Worm (Caenorhabditis elegans) whole organism, L4 larva: ENCODE measurements around the gene srx-97.

Experiments used
- F26F4.8 ChIP-seq: fragments of 200-800 bp; sonication (Bioruptor generic); conservative IDR thresholded peaks from 2 replicates; pipeline ENCODE4 v1.3.6; 2022; ENCODE audit warnings: missing genetic modification characterization, missing compliant biosample characterization
- F44E2.7 ChIP-seq: fragments of 200-800 bp; sonication (Bioruptor generic); IDR thresholded peaks from 2 replicates; pipeline ENCODE4 v2.1.2; 2022; ENCODE audit warnings: missing genetic modification characterization, missing compliant biosample characterization
- F49E8.2 ChIP-seq: sonication (generic microtip); optimal IDR thresholded peaks from 2 replicates; lab custom pipeline; 2016; ENCODE audit warnings: missing compliant biosample characterization, mild to moderate bottlenecking, missing genetic modification characterization, borderline replicate concordance
- T26A8.4 ChIP-seq: fragments of 200-800 bp; sonication (Bioruptor generic); IDR thresholded peaks from 2 replicates; pipeline ENCODE4 v1.3.6; 2022; ENCODE audit warnings: missing genetic modification characterization, missing compliant biosample characterization
- Y105C5A.15 ChIP-seq: fragments of 200-800 bp; sonication (Bioruptor generic); IDR thresholded peaks from 2 replicates; pipeline ENCODE4 v1.3.6; 2022; ENCODE audit warnings: missing genetic modification characterization, missing compliant biosample characterization
- Y5F2A.4 ChIP-seq: fragments of 200-800 bp; sonication (Bioruptor generic); optimal IDR thresholded peaks from 2 replicates; lab custom pipeline; 2018; ENCODE audit warnings: mild to moderate bottlenecking, missing genetic modification characterization, missing compliant biosample characterization
- aly-2 ChIP-seq: sonication (generic microtip); optimal IDR thresholded peaks from 2 replicates; lab custom pipeline; 2018; ENCODE audit warnings: missing biosample characterization, missing genetic modification characterization
- ama-1 ChIP-seq: fragments of 150-350 bp; optimal IDR thresholded peaks from 2 replicates; lab custom pipeline; 2014; ENCODE audit warnings: inconsistent platforms, mixed read lengths
- arid-1 ChIP-seq: fragments of 200-800 bp; sonication (Bioruptor generic); conservative IDR thresholded peaks from 2 replicates; pipeline ENCODE4 v1.3.6; 2022; ENCODE audit warnings: missing genetic modification reagents, missing genetic modification characterization, missing compliant biosample characterization
- ceh-28 ChIP-seq: fragments of 150-350 bp; optimal IDR thresholded peaks from 2 replicates; lab custom pipeline; 2014; ENCODE audit warnings: missing biosample characterization, missing genetic modification reagents, missing genetic modification characterization
- cey-2 ChIP-seq: sonication (generic microtip); optimal IDR thresholded peaks from 3 replicates; lab custom pipeline; 2017; ENCODE audit warnings: missing genetic modification characterization, mild to moderate bottlenecking, missing compliant biosample characterization, antibody characterized with exemption, borderline replicate concordance; ENCODE audit not compliant: insufficient read depth
- dmd-6 ChIP-seq: fragments of 200-800 bp; sonication (Bioruptor generic); IDR thresholded peaks from 2 replicates; pipeline ENCODE4 v1.3.6; 2022; ENCODE audit warnings: missing genetic modification reagents, missing genetic modification characterization, missing compliant biosample characterization
- dmd-8 ChIP-seq: fragments of 200-800 bp; sonication (Bioruptor generic); IDR thresholded peaks from 2 replicates; pipeline ENCODE4 v1.3.6; 2022; ENCODE audit warnings: missing genetic modification characterization, missing compliant biosample characterization
- dmd-9 ChIP-seq: fragments of 200-800 bp; sonication (Bioruptor generic); IDR thresholded peaks from 2 replicates; pipeline ENCODE4 v1.3.6; 2022; ENCODE audit warnings: missing genetic modification reagents, missing genetic modification characterization, missing compliant biosample characterization
- hif-1 ChIP-seq, 2 experiments: sonication (generic microtip); optimal IDR thresholded peaks; 2 replicates each; lab custom pipeline; 2016 to 2017; ENCODE audit warnings: missing compliant biosample characterization in 2 of 2, missing genetic modification characterization in 2 of 2, missing genetic modification reagents in 2 of 2, missing genotype in 2 of 2, mild to moderate bottlenecking in 1 of 2
- hlh-30 ChIP-seq: sonication (generic microtip); optimal IDR thresholded peaks from 2 replicates; lab custom pipeline; 2017; ENCODE audit warnings: antibody characterized with exemption, mild to moderate bottlenecking, missing genetic modification characterization, missing compliant biosample characterization; ENCODE audit not compliant: insufficient read depth
- lim-7 ChIP-seq: fragments of 200-800 bp; sonication (Bioruptor generic); IDR thresholded peaks from 2 replicates; pipeline ENCODE4 v1.3.6; 2022; ENCODE audit warnings: missing genetic modification characterization, missing compliant biosample characterization
- lin-1 ChIP-seq: fragments of 200-800 bp; sonication (Bioruptor generic); IDR thresholded peaks from 2 replicates; pipeline ENCODE4 v1.3.6; 2022; ENCODE audit warnings: missing genetic modification reagents, missing genetic modification characterization, missing compliant biosample characterization
- lin-29 ChIP-seq: fragments of 200-800 bp; sonication (Bioruptor generic); IDR thresholded peaks from 2 replicates; pipeline ENCODE4 v1.3.6; 2022; ENCODE audit warnings: missing genetic modification reagents, missing genetic modification characterization, missing compliant biosample characterization
- madf-9 ChIP-seq: fragments of 200-800 bp; sonication (Bioruptor generic); conservative IDR thresholded peaks from 2 replicates; pipeline ENCODE4 v1.3.6; 2022; ENCODE audit warnings: missing genetic modification reagents, missing genetic modification characterization, missing compliant biosample characterization
- mdt-29 ChIP-seq: fragments of 200-800 bp; sonication (Bioruptor generic); IDR thresholded peaks from 2 replicates; pipeline ENCODE4 v1.3.6; 2022; ENCODE audit warnings: missing genetic modification reagents, missing genetic modification characterization, missing compliant biosample characterization
- mes-2 ChIP-seq: sonication (generic microtip); optimal IDR thresholded peaks from 2 replicates; lab custom pipeline; 2016; ENCODE audit warnings: missing genotype, mild to moderate bottlenecking, missing genetic modification characterization, missing compliant biosample characterization; ENCODE audit not compliant: poor library complexity, severe bottlenecking
- nhr-111 ChIP-seq: fragments of 200-800 bp; sonication (Bioruptor generic); optimal IDR thresholded peaks from 2 replicates; lab custom pipeline; 2018; ENCODE audit warnings: mild to moderate bottlenecking, missing genetic modification characterization, missing compliant biosample characterization
- nhr-28 ChIP-seq: fragments of 150-350 bp; optimal IDR thresholded peaks from 2 replicates; lab custom pipeline; 2014; ENCODE audit warnings: missing biosample characterization, missing genetic modification characterization
- nhr-42 ChIP-seq: fragments of 200-800 bp; sonication (Bioruptor generic); IDR thresholded peaks from 2 replicates; pipeline ENCODE4 v1.3.6; 2022; ENCODE audit warnings: missing genetic modification characterization, missing compliant biosample characterization
- pha-4 ChIP-seq, 2 experiments: fragments of 150-350 bp in 1 of 2; fragments of 200-800 bp in 1 of 2; sonication (Bioruptor generic) in 1 of 2; IDR thresholded peaks in 1 of 2; optimal IDR thresholded peaks in 1 of 2; 2 replicates each; pipeline versions ENCODE4 v1.3.6 to Lab custom; 2014 to 2022; ENCODE audit warnings: missing genetic modification characterization in 2 of 2, missing genetic modification reagents in 2 of 2, missing biosample characterization in 1 of 2, missing compliant biosample characterization in 1 of 2
- sdz-12 ChIP-seq: fragments of 200-800 bp; sonication (Bioruptor generic); optimal IDR thresholded peaks from 2 replicates; lab custom pipeline; 2018; ENCODE audit warnings: mild to moderate bottlenecking, missing genetic modification characterization, missing compliant biosample characterization
- spr-3 ChIP-seq: fragments of 200-800 bp; sonication (Bioruptor generic); optimal IDR thresholded peaks from 2 replicates; lab custom pipeline; 2018; ENCODE audit warnings: mild to moderate bottlenecking, missing genetic modification characterization, missing compliant biosample characterization
- unc-62 ChIP-seq, 3 experiments: fragments of 150-350 bp in 1 of 3; sonication (generic microtip); optimal IDR thresholded peaks in 2 of 3; peaks in 1 of 3; 1 replicate in 1 of 3; 2 replicates in 2 of 3; lab custom pipeline; 2014 to 2017; ENCODE audit warnings: missing biosample characterization in 3 of 3, missing genetic modification characterization in 3 of 3, missing genetic modification reagents in 3 of 3, missing genotype in 1 of 3

Gene srx-97

ce11 chrII:3711047-3711446 is 41.8 kb upstream of the srx-97 start, which contains the start of gene fbxc-53:
Gene fbxc-53, plus strand, starts transcription at chrII:3711291.
- TF ChIP-seq ceh-28 (tag; lab: Kevin White, UChicago) (no peak), lim-7 (GFP tag; lab: Robert Waterston, UW) (no peak), pha-4 (GFP tag; IDR thresholded peaks at IDR 0.05; lab: Robert Waterston, UW) (no peak), pha-4 (tag; optimal IDR thresholded peaks at IDR 0.05; lab: Kevin White, UChicago) (no peak), lin-29 (GFP tag; lab: Robert Waterston, UW) (no peak)

ce11 chrII:3709255-3709654 is 40.0 kb upstream of the srx-97 start, which contains the start of gene srx-110:
Gene srx-110, plus strand, starts transcription at chrII:3709555.
- TF ChIP-seq F49E8.2 (no peak), unc-62 (GFP tag; optimal IDR thresholded peaks at IDR 0.05 in 1 of 2; lab: Kevin White, UChicago) (peak in 1 of 2 experiments; percentile 17), unc-62 (tag; optimal IDR thresholded peaks at IDR 0.05; lab: Kevin White, UChicago) (no peak)

ce11 chrII:3705320-3705719 is 36.1 kb upstream of the srx-97 start, which contains the start of gene srx-108:
Gene srx-108, plus strand, starts transcription at chrII:3705620.
- TF ChIP-seq nhr-28: no peak
- no peak for TF ChIP-seq nhr-42 (GFP tag; lab: Robert Waterston, UW)
- no peak for TF ChIP-seq lin-1
- no peak for TF ChIP-seq F44E2.7
- TF ChIP-seq Y5F2A.4: no peak
- TF ChIP-seq dmd-8 (GFP tag; lab: Robert Waterston, UW): no peak
- no peak for TF ChIP-seq cey-2 (tag; lab: Kevin White, UChicago)
- no peak for TF ChIP-seq spr-3
- TF ChIP-seq dmd-9: no peak
- TF ChIP-seq hlh-30 (tag; lab: Kevin White, UChicago): no peak
- TF ChIP-seq mdt-29 (GFP tag; lab: Robert Waterston, UW): no peak
- TF ChIP-seq madf-9 (GFP tag; lab: Robert Waterston, UW): no peak
- TF ChIP-seq, all 104 proteins: peak for 0

- TF ChIP-seq T26A8.4 (GFP tag; lab: Robert Waterston, UW) (no peak), nhr-111 (GFP tag; lab: Kevin White, UChicago) (no peak), ama-1 (lab: Kevin White, UChicago) (no peak), hif-1 (tag; optimal IDR thresholded peaks at IDR 0.05; lab: Kevin White, UChicago) (no peak), dmd-6 (no peak), cey-2 (tag; lab: Kevin White, UChicago) (no peak), arid-1 (GFP tag; lab: Robert Waterston, UW) (no peak), F26F4.8 (GFP tag; lab: Robert Waterston, UW) (no peak), mes-2 (tag; lab: Kevin White, UChicago) (no peak), sdz-12 (GFP tag; lab: Kevin White, UChicago) (no peak), aly-2 (no peak)
Measured at ce11 chrII:3701305-3701704, 32.1 kb upstream of the srx-97 start, which contains the start of gene srx-105. Gene srx-105, minus strand, starts transcription at chrII:3701405.

ce11 chrII:3699591-3699990 is 30.4 kb upstream of the srx-97 start, which contains the start of gene srx-104:
Gene srx-104, minus strand, starts transcription at chrII:3699691.
- TF ChIP-seq Y105C5A.15 (no peak), nhr-42 (GFP tag; lab: Robert Waterston, UW) (no peak)

- TF ChIP-seq F49E8.2: no peak
- TF ChIP-seq unc-62 (GFP tag; optimal IDR thresholded peaks at IDR 0.05 in 1 of 2; lab: Kevin White, UChicago): peak in 1 of 2 experiments; percentile 45
- no peak for TF ChIP-seq unc-62 (tag; optimal IDR thresholded peaks at IDR 0.05; lab: Kevin White, UChicago)
Measured at ce11 chrII:3694664-3695063, 25.4 kb upstream of the srx-97 start, which contains the start of gene srx-102. Gene srx-102, minus strand, starts transcription at chrII:3694764.
